Fruit fly (Drosophila melanogaster) whole organism, embryonic: ENCODE measurements around the gene Muc18B.

Source experiments
- Awh ChIP-seq: fragments of 200-800 bp; sonication (Bioruptor generic); IDR thresholded peaks from 2 replicates; pipeline ENCODE4, ENCODE4 v1.3.6; 2022; ENCODE audit warnings: missing biosample characterization, missing genetic modification characterization
- Bteb2 ChIP-seq: fragments of 200-800 bp; sonication (Bioruptor generic); optimal IDR thresholded peaks from 2 replicates; lab custom pipeline; 2016; ENCODE audit warnings: missing biosample characterization, missing genetic modification characterization
- CG11085 ChIP-seq: fragments of 200-800 bp; sonication (Bioruptor generic); IDR thresholded peaks from 2 replicates; pipeline ENCODE4 v1.3.6; 2022; ENCODE audit warnings: missing biosample characterization, missing genetic modification characterization
- CG11456 ChIP-seq: fragments of 200-800 bp; sonication (Bioruptor generic); IDR thresholded peaks from 3 replicates; pipeline ENCODE4 v1.3.6; 2022; ENCODE audit warnings: missing biosample characterization, missing genetic modification characterization
- CG12104 ChIP-seq: fragments of 200-800 bp; sonication (Bioruptor generic); optimal IDR thresholded peaks from 3 replicates; lab custom pipeline; 2016; ENCODE audit warnings: missing biosample characterization, missing genetic modification characterization
- CG12659 ChIP-seq: fragments of 200-800 bp; sonication (Bioruptor generic); optimal IDR thresholded peaks from 3 replicates; lab custom pipeline; 2017; ENCODE audit warnings: mild to moderate bottlenecking, missing biosample characterization, missing genetic modification reagents, missing genetic modification characterization
- CG12744 ChIP-seq: fragments of 200-800 bp; sonication (Bioruptor generic); optimal IDR thresholded peaks from 2 replicates; lab custom pipeline; 2016; ENCODE audit warnings: missing biosample characterization, missing genetic modification characterization
- CG13775 ChIP-seq: fragments of 200-800 bp; sonication (Bioruptor generic); optimal IDR thresholded peaks from 3 replicates; lab custom pipeline; 2017; ENCODE audit warnings: missing biosample characterization, mild to moderate bottlenecking, missing genetic modification characterization
- CG15601 ChIP-seq: fragments of 200-800 bp; sonication (Bioruptor generic); optimal IDR thresholded peaks from 3 replicates; lab custom pipeline; 2019; ENCODE audit warnings: missing biosample characterization, mild to moderate bottlenecking, missing genetic modification characterization, moderate library complexity
- CG17385 ChIP-seq: fragments of 200-800 bp; sonication (Bioruptor generic); optimal IDR thresholded peaks from 3 replicates; lab custom pipeline; 2018; ENCODE audit warnings: missing biosample characterization, mild to moderate bottlenecking, missing genetic modification characterization
- CG3281 ChIP-seq: fragments of 200-800 bp; sonication (Bioruptor generic); optimal IDR thresholded peaks from 3 replicates; lab custom pipeline; 2017; ENCODE audit warnings: missing biosample characterization, mild to moderate bottlenecking, missing genetic modification characterization
- CG4820 ChIP-seq: fragments of 200-800 bp; sonication (Bioruptor generic); optimal IDR thresholded peaks from 3 replicates; lab custom pipeline; 2016; ENCODE audit warnings: missing biosample characterization, missing genetic modification characterization
- CG5180 ChIP-seq: fragments of 200-800 bp; sonication (Bioruptor generic); optimal IDR thresholded peaks from 3 replicates; lab custom pipeline; 2017; ENCODE audit warnings: missing biosample characterization, missing genetic modification characterization, mild to moderate bottlenecking, moderate library complexity, missing genetic modification reagents
- CG6654 ChIP-seq: fragments of 200-800 bp; sonication (Bioruptor generic); optimal IDR thresholded peaks from 2 replicates; lab custom pipeline; 2017; ENCODE audit warnings: missing biosample characterization, mild to moderate bottlenecking, missing genetic modification characterization
- CG6765 ChIP-seq: fragments of 200-800 bp; sonication (Bioruptor generic); optimal IDR thresholded peaks from 3 replicates; lab custom pipeline; 2017; ENCODE audit warnings: missing biosample characterization, mild to moderate bottlenecking, missing genetic modification characterization
- CG7839 ChIP-seq: fragments of 200-800 bp; sonication (Bioruptor generic); optimal IDR thresholded peaks from 3 replicates; lab custom pipeline; 2018; ENCODE audit warnings: missing biosample characterization, mild to moderate bottlenecking, missing genetic modification characterization, moderate library complexity
- CG8089 ChIP-seq: fragments of 200-800 bp; sonication (Bioruptor generic); optimal IDR thresholded peaks from 3 replicates; lab custom pipeline; 2016; ENCODE audit warnings: missing biosample characterization, missing genetic modification characterization
- CG8290 ChIP-seq, 3 experiments: fragments of 200-800 bp; sonication (Bioruptor generic); optimal IDR thresholded peaks; 2 replicates each; lab custom pipeline; 2016 to 2019; ENCODE audit warnings: missing biosample characterization in 3 of 3, missing genetic modification characterization in 3 of 3, mild to moderate bottlenecking in 2 of 3, moderate library complexity in 1 of 3
- CG9437 ChIP-seq: fragments of 200-800 bp; sonication (Bioruptor generic); optimal IDR thresholded peaks from 2 replicates; lab custom pipeline; 2018; ENCODE audit warnings: missing biosample characterization, mild to moderate bottlenecking, missing genetic modification characterization
- Med ChIP-seq: fragments of 200-800 bp; sonication (Bioruptor generic); peaks from one replicate; lab custom pipeline; 2016; ENCODE audit warnings: missing biosample characterization, missing genetic modification characterization, mild to moderate bottlenecking, inconsistent platforms, moderate library complexity
- Meics ChIP-seq: fragments of 200-800 bp; sonication (Bioruptor generic); optimal IDR thresholded peaks from 2 replicates; lab custom pipeline; 2017; ENCODE audit warnings: missing biosample characterization, mild to moderate bottlenecking, missing genetic modification characterization
- Oaz ChIP-seq: fragments of 200-800 bp; sonication (Bioruptor generic); IDR thresholded peaks from 2 replicates; pipeline ENCODE4 v1.3.6; 2022; ENCODE audit warnings: missing biosample characterization, missing genetic modification characterization
- Optix ChIP-seq: fragments of 200-800 bp; sonication (Bioruptor generic); IDR thresholded peaks from 3 replicates; pipeline ENCODE4 v1.3.6; 2022; ENCODE audit warnings: missing biosample characterization, missing genetic modification characterization
- Ptx1 ChIP-seq: fragments of 200-800 bp; sonication (Bioruptor generic); IDR thresholded peaks from 2 replicates; pipeline ENCODE4 v1.3.6; 2022; ENCODE audit warnings: missing biosample characterization, missing genetic modification characterization
- Usf ChIP-seq: fragments of 200-800 bp; sonication (Bioruptor generic); optimal IDR thresholded peaks from 2 replicates; lab custom pipeline; 2017; ENCODE audit warnings: missing genotype, missing biosample characterization, missing genetic modification characterization
- al ChIP-seq: fragments of 200-800 bp; sonication (Bioruptor generic); IDR thresholded peaks from 2 replicates; pipeline ENCODE4 v1.3.6; 2022; ENCODE audit warnings: missing biosample characterization, missing genetic modification characterization
- az2 ChIP-seq: fragments of 200-800 bp; sonication (Bioruptor generic); optimal IDR thresholded peaks from 3 replicates; lab custom pipeline; 2016; ENCODE audit warnings: missing biosample characterization, missing genetic modification characterization
- cg ChIP-seq: fragments of 200-800 bp; sonication (Bioruptor generic); optimal IDR thresholded peaks from 3 replicates; lab custom pipeline; 2019; ENCODE audit warnings: missing biosample characterization, mild to moderate bottlenecking, missing genetic modification characterization, moderate library complexity
- chif ChIP-seq, 2 experiments: fragments of 200-800 bp; sonication (Bioruptor generic); optimal IDR thresholded peaks; 3 replicates each; lab custom pipeline; 2016; ENCODE audit warnings: missing biosample characterization in 2 of 2, missing genetic modification characterization in 2 of 2
- chinmo ChIP-seq: fragments of 200-800 bp; sonication (Bioruptor generic); IDR thresholded peaks from 4 replicates; pipeline ENCODE4 v1.3.6; 2022; ENCODE audit warnings: missing biosample characterization, missing genetic modification characterization; ENCODE audit not compliant: partially characterized antibody
- chn ChIP-seq: fragments of 200-800 bp; sonication (Bioruptor generic); optimal IDR thresholded peaks from 2 replicates; lab custom pipeline; 2016; ENCODE audit warnings: missing biosample characterization, missing genetic modification characterization
- dimm ChIP-seq: fragments of 200-800 bp; sonication (Bioruptor generic); IDR thresholded peaks from 2 replicates; pipeline ENCODE4 v1.3.6; 2022; ENCODE audit warnings: missing biosample characterization, missing genetic modification characterization
- dpn ChIP-seq, 2 experiments: fragments of 200-800 bp; sonication (Bioruptor generic); optimal IDR thresholded peaks; 3 replicates each; lab custom pipeline; 2016; ENCODE audit warnings: missing biosample characterization in 2 of 2, missing genetic modification characterization in 2 of 2
- exex ChIP-seq: fragments of 200-800 bp; sonication (Bioruptor generic); optimal IDR thresholded peaks from 4 replicates; lab custom pipeline; 2018; ENCODE audit warnings: missing biosample characterization, mild to moderate bottlenecking, missing genetic modification characterization, moderate library complexity
- gcm ChIP-seq: fragments of 200-800 bp; sonication (Bioruptor generic); optimal IDR thresholded peaks from 2 replicates; lab custom pipeline; 2019; ENCODE audit warnings: missing biosample characterization, mild to moderate bottlenecking, missing genetic modification characterization, moderate library complexity
- gfzf ChIP-seq: fragments of 200-800 bp; sonication (Bioruptor generic); optimal IDR thresholded peaks from 2 replicates; lab custom pipeline; 2016; ENCODE audit warnings: missing biosample characterization, mild to moderate bottlenecking, missing genetic modification characterization, moderate library complexity
- grn ChIP-seq: fragments of 200-800 bp; sonication (Bioruptor generic); optimal IDR thresholded peaks from 3 replicates; lab custom pipeline; 2017; ENCODE audit warnings: missing biosample characterization, missing genetic modification characterization
- gro ChIP-seq: fragments of 200-800 bp; sonication (Bioruptor generic); optimal IDR thresholded peaks from 2 replicates; lab custom pipeline; 2016; ENCODE audit warnings: missing biosample characterization, missing genetic modification characterization
- jumu ChIP-seq: fragments of 200-800 bp; sonication (Bioruptor generic); optimal IDR thresholded peaks from 3 replicates; lab custom pipeline; 2016; ENCODE audit warnings: missing biosample characterization, missing genetic modification characterization
- lbe ChIP-seq: fragments of 200-800 bp; sonication (Bioruptor generic); optimal IDR thresholded peaks from 2 replicates; lab custom pipeline; 2016; ENCODE audit warnings: missing biosample characterization, mild to moderate bottlenecking, missing genetic modification characterization
- lola ChIP-seq, 3 experiments: fragments of >200 bp in 2 of 3; fragments of 200-800 bp in 1 of 3; sonication (Bioruptor generic) in 1 of 3; optimal IDR thresholded peaks; 2 replicates each; lab custom pipeline; 2017 to 2019; ENCODE audit warnings: missing biosample characterization in 3 of 3, missing genetic modification characterization in 3 of 3, mild to moderate bottlenecking in 1 of 3, moderate library complexity in 1 of 3
- org-1 ChIP-seq: fragments of 200-800 bp; sonication (Bioruptor generic); optimal IDR thresholded peaks from 2 replicates; lab custom pipeline; 2017; ENCODE audit warnings: missing biosample characterization, missing genetic modification characterization
- salm ChIP-seq: fragments of 200-800 bp; sonication (Bioruptor generic); optimal IDR thresholded peaks from 2 replicates; lab custom pipeline; 2018; ENCODE audit warnings: missing biosample characterization, mild to moderate bottlenecking, missing genetic modification characterization
- scrt ChIP-seq: fragments of 200-800 bp; sonication (Bioruptor generic); optimal IDR thresholded peaks from 2 replicates; lab custom pipeline; 2018; ENCODE audit warnings: missing biosample characterization, mild to moderate bottlenecking, missing genetic modification characterization, moderate library complexity
- sisA ChIP-seq: fragments of 200-800 bp; sonication (Bioruptor generic); IDR thresholded peaks from 2 replicates; pipeline ENCODE4 v1.3.6; 2022; ENCODE audit warnings: missing biosample characterization, missing genetic modification characterization
- toy ChIP-seq: fragments of 200-800 bp; sonication (Bioruptor generic); IDR thresholded peaks from 2 replicates; pipeline ENCODE4 v1.3.6; 2022; ENCODE audit warnings: missing biosample characterization, missing genetic modification characterization

The Muc18B gene

DNA sequence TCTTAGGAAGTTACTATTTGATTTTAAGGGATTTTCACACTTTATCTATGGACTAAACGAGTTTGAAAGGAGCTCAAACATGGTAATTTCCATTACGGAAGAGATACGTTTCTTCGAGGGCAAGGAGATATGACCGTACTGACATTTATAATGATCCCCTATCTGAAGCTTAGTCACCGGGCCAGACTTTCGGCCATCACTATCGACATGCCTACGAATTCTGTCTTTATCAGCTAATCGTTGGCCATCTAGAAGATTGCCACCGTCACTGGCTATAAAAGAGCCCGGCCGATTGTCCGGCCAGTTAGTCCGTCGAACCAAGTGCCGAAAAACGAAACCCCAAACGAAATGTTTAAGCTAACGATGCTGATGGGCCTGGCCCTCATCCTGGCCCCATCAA lies at the start of gene Muc18B:
Muc18B (plus strand) TSS at position 301 of the 400 bp plus-strand sequence.
- TF ChIP-seq CG6654 (no peak), lbe (no peak), gfzf (GFP tag; lab: Kevin White, UChicago) (no peak), grn (GFP tag; lab: Kevin White, UChicago) (peak; percentile 38), toy (GFP tag; lab: Robert Waterston, UW) (no peak), org-1 (GFP tag; lab: Kevin White, UChicago) (no peak), exex (peak; percentile 34), Awh (no peak)

DNA sequence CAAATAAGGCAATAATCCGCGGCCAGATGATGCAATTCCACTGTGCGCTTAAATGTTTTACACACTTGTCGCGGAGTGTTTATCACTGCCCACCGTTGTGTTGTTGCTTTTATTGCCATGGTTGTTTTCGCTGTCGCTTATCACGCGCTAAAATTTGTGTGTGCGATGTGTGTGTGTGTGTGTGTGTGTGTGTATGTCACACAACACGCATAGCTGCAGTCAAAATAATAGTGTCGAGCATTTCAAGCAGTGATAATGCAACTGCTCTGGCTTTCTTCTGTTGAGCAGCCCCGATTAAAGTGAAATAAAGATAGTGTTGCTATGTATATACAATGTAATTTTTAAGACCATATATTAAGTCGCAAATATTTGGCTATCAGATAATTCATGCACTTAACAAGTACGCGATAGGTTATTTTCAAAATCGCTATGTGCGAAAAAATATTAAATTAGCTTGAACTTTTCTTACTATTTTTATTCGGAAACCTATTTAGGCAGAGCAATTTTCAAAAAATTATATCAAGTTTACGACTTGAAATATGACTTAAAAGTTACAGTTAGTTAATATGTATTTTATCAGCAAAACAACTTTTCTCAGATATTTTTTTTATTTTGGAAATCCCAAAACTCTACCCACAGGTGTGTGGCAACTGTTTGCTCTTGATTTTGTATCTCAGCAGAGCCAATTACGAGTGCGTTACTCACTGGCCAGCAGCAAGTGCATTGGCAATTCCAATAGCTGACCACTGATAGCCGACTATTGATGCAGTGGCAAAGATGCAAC lies 49.0 kb upstream of the Muc18B start:
- TF ChIP-seq CG8089 (no peak), Usf (peak; percentile 8), al (no peak; the same call in 1 of the 2 replicates), gro (GFP tag; lab: Kevin White, UChicago) (no peak), scrt (GFP tag; lab: Kevin White, UChicago) (peak; percentile 5), chif (GFP tag; optimal IDR thresholded peaks at IDR 0.05; lab: Kevin White, UChicago) (peak; percentile 13 to 26), az2 (GFP tag; lab: Kevin White, UChicago) (peak; percentile 42), CG13775 (GFP tag; lab: Kevin White, UChicago) (peak; percentile 43), CG7839 (tag; lab: Kevin White, UChicago) (peak; percentile 60), lola (GFP tag; optimal IDR thresholded peaks at IDR 0.05; lab: Kevin White, UChicago) (peak in 1 of 3 experiments; percentile 29), cg (GFP tag; lab: Kevin White, UChicago) (peak; percentile 55), CG4820 (GFP tag; lab: Kevin White, UChicago) (peak; percentile 30), CG12744 (GFP tag; lab: Kevin White, UChicago) (peak; percentile 26), dimm (GFP tag; lab: Robert Waterston, UW) (no peak), jumu (no peak), Optix (0 out of 3 replicates have a peak, but pooled peaks have one; percentile 8), CG6765 (GFP tag; lab: Kevin White, UChicago) (peak; percentile 12), CG17385 (GFP tag; lab: Kevin White, UChicago) (peak; percentile 52), Meics (peak; percentile 66), CG5180 (GFP tag; lab: Kevin White, UChicago) (peak; percentile 54), sisA (0 out of 2 replicates have a peak, but pooled peaks have one; percentile 18), chinmo (0 out of 4 replicates have a peak, but pooled peaks have one; percentile 26), chn (GFP tag; lab: Kevin White, UChicago) (peak; percentile 3), CG12104 (GFP tag; lab: Kevin White, UChicago) (peak; percentile 41), Ptx1 (GFP tag; lab: Robert Waterston, UW) (peak; percentile 6; the same call in 1 of the 2 replicates), dpn (GFP tag; optimal IDR thresholded peaks at IDR 0.05; lab: Kevin White, UChicago) (peak; percentile 41 to 61), gcm (no peak), CG11456 (GFP tag; lab: Robert Waterston, UW) (0 out of 3 replicates have a peak, but pooled peaks have one; percentile 29), CG3281 (GFP tag; lab: Kevin White, UChicago) (peak; percentile 62), CG8290 (GFP tag; optimal IDR thresholded peaks at IDR 0.05; lab: Kevin White, UChicago) (no peak), CG8290 (tag; optimal IDR thresholded peaks at IDR 0.05; lab: Kevin White, UChicago) (peak in 1 of 2 experiments; percentile 61), CG11085 (GFP tag; lab: Robert Waterston, UW) (no peak), Oaz (GFP tag; lab: Robert Waterston, UW) (0 out of 2 replicates have a peak, but pooled peaks have one; percentile 32), CG15601 (tag; lab: Kevin White, UChicago) (peak; percentile 3), Bteb2 (GFP tag; lab: Kevin White, UChicago) (peak; percentile 14), Med (GFP tag; lab: Kevin White, UChicago) (peak; percentile 41), CG12659 (peak; percentile 60), lbe (no peak), salm (tag; lab: Kevin White, UChicago) (no peak), CG9437 (GFP tag; lab: Kevin White, UChicago) (peak; percentile 50)
